Fruit fly (Drosophila melanogaster) whole organism, wandering third instar larva: ENCODE measurements around the gene CG10700.

Experiments
- Abd-B ChIP-seq: fragments of >200 bp; optimal IDR thresholded peaks from 2 replicates; lab custom pipeline; 2017; ENCODE audit warnings: missing biosample characterization, missing genetic modification characterization
- CG32264 ChIP-seq: fragments of 200-800 bp; sonication (Bioruptor generic); optimal IDR thresholded peaks from 2 replicates; lab custom pipeline; 2016; ENCODE audit warnings: missing biosample characterization, missing genetic modification characterization
- CG9705 ChIP-seq: fragments of 200-800 bp; sonication (Bioruptor generic); optimal IDR thresholded peaks from 2 replicates; lab custom pipeline; 2018; ENCODE audit warnings: missing biosample characterization, mild to moderate bottlenecking, missing genetic modification characterization
- CrebA ChIP-seq: fragments of 200-800 bp; sonication (Bioruptor generic); optimal IDR thresholded peaks from 2 replicates; lab custom pipeline; 2016; ENCODE audit warnings: missing biosample characterization, mild to moderate bottlenecking, missing genetic modification characterization, borderline replicate concordance
- Dfd ChIP-seq: fragments of >200 bp; optimal IDR thresholded peaks from 2 replicates; lab custom pipeline; 2017; ENCODE audit warnings: missing biosample characterization, missing genetic modification characterization
- Dif ChIP-seq: fragments of 200-275, 200-300 bp; sonication (Bioruptor generic); optimal IDR thresholded peaks from 2 replicates; lab custom pipeline; 2018; ENCODE audit warnings: missing biosample characterization, missing genetic modification characterization; ENCODE audit not compliant: partially characterized antibody
- GATAd ChIP-seq: sonication (Bioruptor generic); optimal IDR thresholded peaks from 2 replicates; lab custom pipeline; 2016; ENCODE audit warnings: missing biosample characterization, missing genetic modification characterization
- HLH106 ChIP-seq: fragments of 200-800 bp; optimal IDR thresholded peaks from 3 replicates; lab custom pipeline; 2019; ENCODE audit warnings: missing biosample characterization, mild to moderate bottlenecking, missing genetic modification characterization, moderate library complexity
- Hnf4 ChIP-seq: fragments of 200-800 bp; sonication (Bioruptor generic); optimal IDR thresholded peaks from 2 replicates; lab custom pipeline; 2016; ENCODE audit warnings: missing biosample characterization, mild to moderate bottlenecking, missing genetic modification characterization
- Hr78 ChIP-seq: fragments of >200 bp; optimal IDR thresholded peaks from 2 replicates; lab custom pipeline; 2017; ENCODE audit warnings: missing biosample characterization, missing genetic modification characterization
- Hr83 ChIP-seq: fragments of 200-300 bp; sonication (Bioruptor generic); optimal IDR thresholded peaks from 2 replicates; lab custom pipeline; 2016; ENCODE audit warnings: missing biosample characterization, mild to moderate bottlenecking, missing genetic modification characterization, moderate library complexity; ENCODE audit not compliant: poor library complexity, severe bottlenecking
- Jra ChIP-seq: sonication (Bioruptor generic); optimal IDR thresholded peaks from 2 replicates; lab custom pipeline; 2016; ENCODE audit warnings: missing biosample characterization, missing genetic modification characterization
- Mio ChIP-seq: sonication (Bioruptor generic); optimal IDR thresholded peaks from 2 replicates; lab custom pipeline; 2016; ENCODE audit warnings: missing biosample characterization, missing genetic modification characterization
- Myc ChIP-seq: fragments of >200 bp; optimal IDR thresholded peaks from 2 replicates; lab custom pipeline; 2017
- N ChIP-seq: fragments of >200 bp; optimal IDR thresholded peaks from 2 replicates; lab custom pipeline; 2018; ENCODE audit warnings: missing biosample characterization, missing external identifiers, missing genetic modification characterization
- OdsH ChIP-seq: fragments of 200-800 bp; sonication (Bioruptor generic); optimal IDR thresholded peaks from 2 replicates; lab custom pipeline; 2016; ENCODE audit warnings: missing biosample characterization, mild to moderate bottlenecking, missing genetic modification characterization
- Rel ChIP-seq, 2 experiments: fragments of 200-800 bp; sonication (Bioruptor generic) in 1 of 2; optimal IDR thresholded peaks; 2 replicates in 1 of 2; 3 replicates in 1 of 2; lab custom pipeline; 2016 to 2019; ENCODE audit warnings: mild to moderate bottlenecking in 2 of 2, missing biosample characterization in 2 of 2, missing genetic modification characterization in 2 of 2, moderate library complexity in 1 of 2
- Sp1 ChIP-seq: fragments of 200-800 bp; sonication (Bioruptor generic); optimal IDR thresholded peaks from 3 replicates; lab custom pipeline; 2019; ENCODE audit warnings: missing biosample characterization, mild to moderate bottlenecking, missing genetic modification characterization, moderate library complexity
- Vsx2 ChIP-seq: fragments of 200-300, 225-300 bp; sonication (Bioruptor generic); optimal IDR thresholded peaks from 2 replicates; lab custom pipeline; 2018; ENCODE audit warnings: missing biosample characterization, missing genetic modification characterization; ENCODE audit not compliant: partially characterized antibody
- br ChIP-seq: fragments of 200-800 bp; sonication (Bioruptor generic); optimal IDR thresholded peaks from 2 replicates; lab custom pipeline; 2016; ENCODE audit warnings: missing biosample characterization, missing genetic modification characterization
- brk ChIP-seq: fragments of 200-800 bp; sonication (Bioruptor generic); optimal IDR thresholded peaks from 2 replicates; lab custom pipeline; 2016; ENCODE audit warnings: missing biosample characterization, mild to moderate bottlenecking, missing genetic modification characterization
- dl ChIP-seq, 2 experiments: fragments of 175-275, 200-275 bp in 1 of 2; fragments of 200-275 bp in 1 of 2; sonication (Bioruptor generic); optimal IDR thresholded peaks; lab custom pipeline; 2018; ENCODE audit warnings: mild to moderate bottlenecking in 2 of 2, missing biosample characterization in 2 of 2, missing genetic modification characterization in 2 of 2, moderate library complexity in 2 of 2; ENCODE audit not compliant: partially characterized antibody in 2 of 2, insufficient read depth in 1 of 2
- dmrt93B ChIP-seq: fragments of 200-800 bp; sonication (Bioruptor generic); optimal IDR thresholded peaks from 2 replicates; lab custom pipeline; 2018; ENCODE audit warnings: missing biosample characterization, mild to moderate bottlenecking, missing genetic modification characterization
- dsf ChIP-seq: sonication (Bioruptor generic); optimal IDR thresholded peaks from 2 replicates; lab custom pipeline; 2016; ENCODE audit warnings: missing biosample characterization, missing genetic modification characterization, borderline replicate concordance
- ey ChIP-seq: fragments of 200-800 bp; sonication (Bioruptor generic); optimal IDR thresholded peaks from 2 replicates; lab custom pipeline; 2016; ENCODE audit warnings: missing biosample characterization, missing genetic modification characterization
- foxo ChIP-seq, 2 experiments: fragments of 200-800 bp; sonication (Bioruptor generic); optimal IDR thresholded peaks; 2 replicates in 1 of 2; 3 replicates in 1 of 2; lab custom pipeline; 2016 to 2017; ENCODE audit warnings: missing biosample characterization in 2 of 2, missing genetic modification characterization in 2 of 2
- fru ChIP-seq: fragments of 200-800 bp; sonication (Bioruptor generic); optimal IDR thresholded peaks from 3 replicates; lab custom pipeline; 2016; ENCODE audit warnings: missing biosample characterization, mild to moderate bottlenecking, missing genetic modification characterization
- h ChIP-seq: fragments of 200-800 bp; sonication (Bioruptor generic); optimal IDR thresholded peaks from 3 replicates; lab custom pipeline; 2016; ENCODE audit warnings: missing biosample characterization, mild to moderate bottlenecking, missing genetic modification characterization
- jim ChIP-seq: fragments of 175-275, 200-325 bp; sonication (Bioruptor generic); optimal IDR thresholded peaks from 2 replicates; lab custom pipeline; 2016; ENCODE audit warnings: missing biosample characterization, mild to moderate bottlenecking, missing genetic modification characterization
- lola ChIP-seq: fragments of >200 bp; optimal IDR thresholded peaks from 2 replicates; lab custom pipeline; 2017; ENCODE audit warnings: missing biosample characterization, missing genetic modification characterization
- pan ChIP-seq: fragments of >200 bp; optimal IDR thresholded peaks from 2 replicates; lab custom pipeline; 2017
- psq ChIP-seq: fragments of 200-800 bp; sonication (Bioruptor generic); optimal IDR thresholded peaks from 3 replicates; lab custom pipeline; 2017; ENCODE audit warnings: missing biosample characterization, mild to moderate bottlenecking, missing genetic modification characterization, moderate library complexity
- rgr ChIP-seq: fragments of 200-800 bp; sonication (Bioruptor generic); optimal IDR thresholded peaks from 3 replicates; lab custom pipeline; 2016; ENCODE audit warnings: missing biosample characterization, mild to moderate bottlenecking, missing genetic modification characterization
- sage ChIP-seq: fragments of 200-800 bp; sonication (Bioruptor generic); optimal IDR thresholded peaks from 2 replicates; lab custom pipeline; 2016; ENCODE audit warnings: missing biosample characterization, mild to moderate bottlenecking, missing genetic modification characterization
- sv ChIP-seq: fragments of 200-800 bp; sonication (Bioruptor generic); optimal IDR thresholded peaks from 3 replicates; lab custom pipeline; 2016; ENCODE audit warnings: missing biosample characterization, missing genetic modification characterization
- tai ChIP-seq: sonication (Bioruptor generic); optimal IDR thresholded peaks from 2 replicates; lab custom pipeline; 2016; ENCODE audit warnings: missing biosample characterization, missing genetic modification characterization
- usp ChIP-seq: fragments of >200 bp; optimal IDR thresholded peaks from 2 replicates; lab custom pipeline; 2017; ENCODE audit warnings: missing biosample characterization, missing genetic modification characterization
- woc ChIP-seq: sonication (Bioruptor generic); optimal IDR thresholded peaks from 2 replicates; lab custom pipeline; 2016; ENCODE audit warnings: missing biosample characterization, mild to moderate bottlenecking, missing genetic modification characterization

CG10700 gene

DNA sequence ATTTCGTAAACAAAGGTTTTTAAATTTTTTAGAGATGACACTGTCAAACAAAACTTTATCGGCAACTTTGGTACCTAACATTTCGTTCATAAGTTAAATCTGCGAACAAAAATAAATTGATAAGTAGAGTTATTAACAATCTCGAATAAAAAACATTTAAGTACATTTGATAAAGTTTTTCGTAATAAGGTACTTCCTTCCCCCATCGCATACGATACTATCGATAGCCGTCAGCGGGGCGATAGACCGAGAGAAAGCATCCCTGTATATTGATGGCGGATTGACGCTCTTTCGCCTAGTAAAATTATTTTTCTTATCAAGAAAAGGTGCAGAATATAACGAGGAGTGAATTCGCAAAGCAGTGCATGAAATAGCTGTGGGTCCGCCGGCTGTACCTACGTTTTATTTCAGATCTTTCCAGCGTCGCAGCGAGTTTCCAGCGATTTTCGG, 33.7 kb downstream of the CG10700 start, which contains the start of the genes Ttc19 and Acn:
Ttc19 (minus strand) TSS at position 38 of the 450 bp plus-strand sequence.
Acn (plus strand) TSS at position 245 of the 450 bp plus-strand sequence.
- TF ChIP-seq Mio: peak; percentile 17
- no peak for TF ChIP-seq Vsx2 (GFP tag; lab: Kevin White, UChicago)
- peak; percentile 82 for TF ChIP-seq sv
- TF ChIP-seq tai (GFP tag; lab: Kevin White, UChicago): no peak
- no peak for TF ChIP-seq Hr78 (GFP tag; lab: Kevin White, UChicago)
- TF ChIP-seq ey (GFP tag; lab: Kevin White, UChicago): peak; percentile 89
- TF ChIP-seq Dif (GFP tag; lab: Kevin White, UChicago): no peak
- no peak for TF ChIP-seq dmrt93B (GFP tag; lab: Kevin White, UChicago)
- TF ChIP-seq Dfd (GFP tag; lab: Kevin White, UChicago): no peak
- no peak for TF ChIP-seq lola (GFP tag; lab: Kevin White, UChicago)
- TF ChIP-seq brk (GFP tag; lab: Kevin White, UChicago): no peak
- no peak for TF ChIP-seq Abd-B (GFP tag; lab: Kevin White, UChicago)
- TF ChIP-seq dsf (GFP tag; lab: Kevin White, UChicago): peak; percentile 93
- TF ChIP-seq fru: peak; percentile 88
- TF ChIP-seq OdsH: peak; percentile 75
- peak; percentile 95 for TF ChIP-seq Jra (GFP tag; lab: Kevin White, UChicago)
- TF ChIP-seq foxo (GFP tag; optimal IDR thresholded peaks at IDR 0.05; lab: Kevin White, UChicago): peak; percentile 60 to 88
- peak; percentile 83 for TF ChIP-seq HLH106
- TF ChIP-seq CrebA (GFP tag; lab: Kevin White, UChicago): no peak
- TF ChIP-seq woc (GFP tag; lab: Kevin White, UChicago): peak; percentile 86
- no peak for TF ChIP-seq dl (GFP tag; optimal IDR thresholded peaks at IDR 0.05; lab: Kevin White, UChicago; ENCODE audit: insufficient read depth in 1 of 2, partially characterized antibody in 2 of 2)
- no peak for TF ChIP-seq usp (GFP tag; lab: Kevin White, UChicago)
- peak; percentile 90 for TF ChIP-seq h (GFP tag; lab: Kevin White, UChicago)
- peak; percentile 76 for TF ChIP-seq CG32264 (GFP tag; lab: Kevin White, UChicago)
- no peak for TF ChIP-seq pan (lab: Kevin White, UChicago)
- no peak for TF ChIP-seq Rel (GFP tag; optimal IDR thresholded peaks at IDR 0.05; lab: Kevin White, UChicago)
- peak; percentile 45 for TF ChIP-seq Rel (tag; optimal IDR thresholded peaks at IDR 0.05; lab: Kevin White, UChicago)
- no peak for TF ChIP-seq jim
- TF ChIP-seq br (GFP tag; lab: Kevin White, UChicago): peak; percentile 88
- TF ChIP-seq CG9705: peak; percentile 83
- peak; percentile 73 for TF ChIP-seq GATAd (GFP tag; lab: Kevin White, UChicago)
- TF ChIP-seq sage (GFP tag; lab: Kevin White, UChicago): no peak
- TF ChIP-seq Hr83 (GFP tag; lab: Kevin White, UChicago): peak; percentile 66
- TF ChIP-seq Sp1: peak; percentile 81
- peak; percentile 41 for TF ChIP-seq Myc (lab: Kevin White, UChicago)
- TF ChIP-seq N (GFP tag; lab: Kevin White, UChicago): no peak
- no peak for TF ChIP-seq Hnf4 (GFP tag; lab: Kevin White, UChicago)
- peak; percentile 90 for TF ChIP-seq rgr (GFP tag; lab: Kevin White, UChicago)
- TF ChIP-seq psq (GFP tag; lab: Kevin White, UChicago): peak; percentile 78

DNA sequence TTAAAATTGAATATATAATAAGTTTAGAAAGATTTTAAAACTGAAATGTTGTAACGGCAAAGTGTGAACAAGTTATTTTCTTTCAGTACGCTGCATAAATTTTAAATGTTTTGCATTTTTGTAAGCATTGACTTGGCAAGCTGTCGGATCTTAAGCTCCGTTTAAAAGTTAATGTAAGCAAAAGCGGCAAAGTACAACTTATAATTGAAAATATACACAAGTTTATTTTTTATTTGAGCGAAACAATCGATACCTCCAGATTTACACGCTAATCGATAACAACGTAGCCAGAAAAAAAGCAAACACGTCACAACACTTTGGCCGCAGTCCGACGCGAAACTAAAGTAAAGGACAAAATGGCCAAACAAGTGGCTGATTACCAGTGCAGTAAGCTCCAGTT, 37.2 kb downstream of the CG10700 start, which contains the start of gene Catsup:
Catsup (plus strand) TSS at position 273 of the 400 bp plus-strand sequence.
- no peak for TF ChIP-seq dsf (GFP tag; lab: Kevin White, UChicago)
- no peak for TF ChIP-seq Hr78 (GFP tag; lab: Kevin White, UChicago)
- no peak for TF ChIP-seq sv
- no peak for TF ChIP-seq CG9705
- no peak for TF ChIP-seq GATAd (GFP tag; lab: Kevin White, UChicago)
- no peak for TF ChIP-seq br (GFP tag; lab: Kevin White, UChicago)
- no peak for TF ChIP-seq psq (GFP tag; lab: Kevin White, UChicago)
- TF ChIP-seq CG32264 (GFP tag; lab: Kevin White, UChicago): no peak
- TF ChIP-seq foxo (GFP tag; optimal IDR thresholded peaks at IDR 0.05; lab: Kevin White, UChicago): no peak
- TF ChIP-seq usp (GFP tag; lab: Kevin White, UChicago): no peak
- TF ChIP-seq HLH106: no peak
- TF ChIP-seq Hnf4 (GFP tag; lab: Kevin White, UChicago): no peak
- no peak for TF ChIP-seq Abd-B (GFP tag; lab: Kevin White, UChicago)
- no peak for TF ChIP-seq N (GFP tag; lab: Kevin White, UChicago)
